Worm (Caenorhabditis elegans) whole organism, midembryonic: Measurements from ENCODE around the gene elks-1.

Source experiments
- T22C8.4 ChIP-seq: fragments of 200-800 bp; sonication (Bioruptor generic); IDR thresholded peaks from 2 replicates; pipeline ENCODE4 v1.3.6; 2022; ENCODE audit warnings: missing genetic modification characterization, missing compliant biosample characterization
- cog-1 ChIP-seq: sonication (generic microtip); optimal IDR thresholded peaks from 2 replicates; lab custom pipeline; 2016; ENCODE audit warnings: missing genetic modification characterization, missing compliant biosample characterization
- flt-1 ChIP-seq: fragments of 200-800 bp; sonication (Bioruptor generic); IDR thresholded peaks from 2 replicates; pipeline ENCODE4 v1.3.6; 2022; ENCODE audit warnings: missing genetic modification characterization, missing compliant biosample characterization
- klf-2 ChIP-seq: fragments of 200-800 bp; sonication (Bioruptor generic); conservative IDR thresholded peaks from 2 replicates; pipeline ENCODE4 v1.3.6; 2022; ENCODE audit warnings: missing genetic modification reagents, missing genetic modification characterization, missing compliant biosample characterization
- med-1 ChIP-seq: sonication (generic microtip); optimal IDR thresholded peaks from 2 replicates; lab custom pipeline; 2017; ENCODE audit warnings: missing genetic modification characterization, mild to moderate bottlenecking, missing compliant biosample characterization, antibody characterized with exemption, missing genetic modification reagents; ENCODE audit not compliant: insufficient read depth
- ref-1 ChIP-seq: fragments of 200-800 bp; sonication (Bioruptor generic); conservative IDR thresholded peaks from 2 replicates; pipeline ENCODE4 v1.3.6; 2022; ENCODE audit warnings: missing genetic modification reagents, missing genetic modification characterization, missing compliant biosample characterization
- tab-1 ChIP-seq: fragments of 200-800 bp; sonication (Bioruptor generic); IDR thresholded peaks from 2 replicates; pipeline ENCODE4 v1.3.6; 2022; ENCODE audit warnings: missing genetic modification characterization, missing compliant biosample characterization
- ztf-23 ChIP-seq: fragments of 200-800 bp; sonication (Bioruptor generic); IDR thresholded peaks from 2 replicates; pipeline ENCODE4 v1.3.6; 2022; ENCODE audit warnings: missing genetic modification reagents, missing genetic modification characterization, missing compliant biosample characterization
- ztf-29 ChIP-seq: fragments of 200-800 bp; sonication (Bioruptor generic); IDR thresholded peaks from 2 replicates; pipeline ENCODE4 v1.3.6; 2022; ENCODE audit warnings: missing genetic modification reagents, missing genetic modification characterization, missing compliant biosample characterization

The elks-1 gene

ce11 chrIV:3296578-3297549, 53.0 kb downstream of the elks-1 start:
- TF ChIP-seq klf-2 (GFP tag; lab: Robert Waterston, UW) (no peak), tab-1 (GFP tag; lab: Robert Waterston, UW) (no peak), cog-1 (no peak), ref-1 (GFP tag; lab: Robert Waterston, UW) (no peak), med-1 (GFP tag; lab: Kevin White, UChicago) (no peak), ztf-23 (GFP tag; lab: Robert Waterston, UW) (no peak), T22C8.4 (no peak), flt-1 (GFP tag; lab: Robert Waterston, UW) (no peak), ztf-29 (GFP tag; lab: Robert Waterston, UW) (no peak)

ce11 chrIV:3294553-3295185, 55.2 kb downstream of the elks-1 start, which contains the start of gene W08E12.7:
W08E12.7 (plus strand) TSS chrIV:3295135.
- TF ChIP-seq klf-2 (GFP tag; lab: Robert Waterston, UW) (peak; percentile 60; the same call in 1 of the 2 replicates), flt-1 (GFP tag; lab: Robert Waterston, UW) (peak; percentile 77), ztf-23 (GFP tag; lab: Robert Waterston, UW) (peak; percentile 67), cog-1 (peak; percentile 91), tab-1 (GFP tag; lab: Robert Waterston, UW) (no peak), T22C8.4 (no peak)

- TF ChIP-seq T22C8.4 (no peak), tab-1 (GFP tag; lab: Robert Waterston, UW) (no peak), ztf-29 (GFP tag; lab: Robert Waterston, UW) (no peak), ref-1 (GFP tag; lab: Robert Waterston, UW) (no peak), cog-1 (no peak), ztf-23 (GFP tag; lab: Robert Waterston, UW) (no peak), klf-2 (GFP tag; lab: Robert Waterston, UW) (no peak), med-1 (GFP tag; lab: Kevin White, UChicago) (no peak), flt-1 (GFP tag; lab: Robert Waterston, UW) (no peak)
Observed at ce11 chrIV:3293800-3294493, 55.9 kb downstream of the elks-1 start.
